Worm (Caenorhabditis elegans) whole organism, late embryonic: Measurements from ENCODE around the gene npp-9.

ENCODE experiments used
- ets-4 ChIP-seq: sonication (generic microtip); optimal IDR thresholded peaks from 2 replicates; lab custom pipeline; 2016; ENCODE audit warnings: missing genetic modification characterization, missing compliant biosample characterization
- ref-2 ChIP-seq: sonication (generic microtip); optimal IDR thresholded peaks from 2 replicates; lab custom pipeline; 2016; ENCODE audit warnings: missing genetic modification characterization, missing compliant biosample characterization
- tbx-2 ChIP-seq: sonication (generic microtip); optimal IDR thresholded peaks from 2 replicates; lab custom pipeline; 2016; ENCODE audit warnings: missing genetic modification characterization, missing compliant biosample characterization
- unc-86 ChIP-seq: sonication (generic microtip); optimal IDR thresholded peaks from 2 replicates; lab custom pipeline; 2016; ENCODE audit warnings: missing genetic modification characterization, missing compliant biosample characterization

- no peak for TF ChIP-seq unc-86 (tag; lab: Kevin White, UChicago)
- TF ChIP-seq ets-4 (tag; lab: Kevin White, UChicago) = no peak
- TF ChIP-seq ref-2 (tag; lab: Kevin White, UChicago) = no peak
- no peak for TF ChIP-seq tbx-2 (tag; lab: Kevin White, UChicago)
These were observed 32.0 kb downstream of the npp-9 start for ce11 chrIII:3372278-3372677.
